Fruit fly (Drosophila melanogaster): Measurements from ENCODE around the gene loco.
A peak's percentile ranks its signal among the peaks of the same experiment; 100 is the strongest.

The loco gene

dm6 chr3R:22684044-22684947, 45.1 kb upstream of the loco start:
- peak; percentile 10 for TF ChIP-seq CG9705 (GFP tag; optimal IDR thresholded peaks at IDR 0.05)
- peak; percentile 17 for TF ChIP-seq Jra (GFP tag; optimal IDR thresholded peaks at IDR 0.05)
- TF ChIP-seq h (GFP tag; optimal IDR thresholded peaks at IDR 0.05): peak; percentile 31
- TF ChIP-seq Rel (GFP tag; optimal IDR thresholded peaks at IDR 0.05): no peak
- peak; percentile 75 for TF ChIP-seq Rel (tag; optimal IDR thresholded peaks at IDR 0.05)
- TF ChIP-seq foxo (GFP tag; optimal IDR thresholded peaks at IDR 0.05): peak in 1 of 2 experiments; percentile 33
- TF ChIP-seq Hr78 (GFP tag; optimal IDR thresholded peaks at IDR 0.05): no peak
- no peak for TF ChIP-seq Mio (GFP tag; optimal IDR thresholded peaks at IDR 0.05)

dm6 chr3R:22675447-22675846, 36.3 kb upstream of the loco start:
- TF ChIP-seq br (GFP tag; optimal IDR thresholded peaks at IDR 0.05): no peak
- no peak for TF ChIP-seq Myc (optimal IDR thresholded peaks at IDR 0.05)
- TF ChIP-seq usp (GFP tag; optimal IDR thresholded peaks at IDR 0.05): no peak
- no peak for TF ChIP-seq Rel (GFP tag; optimal IDR thresholded peaks at IDR 0.05)
- no peak for TF ChIP-seq Rel (tag; optimal IDR thresholded peaks at IDR 0.05)
- TF ChIP-seq N (GFP tag; optimal IDR thresholded peaks at IDR 0.05): no peak
- TF ChIP-seq Hr78 (GFP tag; optimal IDR thresholded peaks at IDR 0.05): no peak
- no peak for TF ChIP-seq fru (GFP tag; optimal IDR thresholded peaks at IDR 0.05)
- TF ChIP-seq h (GFP tag; optimal IDR thresholded peaks at IDR 0.05): no peak
- TF ChIP-seq dmrt93B (GFP tag; optimal IDR thresholded peaks at IDR 0.05): no peak
- TF ChIP-seq woc (GFP tag; optimal IDR thresholded peaks at IDR 0.05): no peak
- TF ChIP-seq Sp1 (GFP tag; optimal IDR thresholded peaks at IDR 0.05): no peak
- TF ChIP-seq CG32264 (GFP tag; optimal IDR thresholded peaks at IDR 0.05): no peak
- no peak for TF ChIP-seq lola (GFP tag; optimal IDR thresholded peaks at IDR 0.05)

- TF ChIP-seq jim (GFP tag; optimal IDR thresholded peaks at IDR 0.05): no peak
- TF ChIP-seq CG9705 (GFP tag; optimal IDR thresholded peaks at IDR 0.05): peak; percentile 37
- peak; percentile 83 for TF ChIP-seq fru (GFP tag; optimal IDR thresholded peaks at IDR 0.05)
- TF ChIP-seq Mio (GFP tag; optimal IDR thresholded peaks at IDR 0.05): no peak
- TF ChIP-seq br (GFP tag; optimal IDR thresholded peaks at IDR 0.05): peak; percentile 82
- no peak for TF ChIP-seq Vsx2 (GFP tag; optimal IDR thresholded peaks at IDR 0.05; ENCODE audit: partially characterized antibody)
- TF ChIP-seq CG32264 (GFP tag; optimal IDR thresholded peaks at IDR 0.05): peak; percentile 7
- peak; percentile 70 for TF ChIP-seq OdsH (GFP tag; optimal IDR thresholded peaks at IDR 0.05)
- no peak for TF ChIP-seq tai (GFP tag; optimal IDR thresholded peaks at IDR 0.05)
- no peak for TF ChIP-seq CrebA (GFP tag; optimal IDR thresholded peaks at IDR 0.05; ENCODE audit: borderline replicate concordance)
- no peak for TF ChIP-seq pan (optimal IDR thresholded peaks at IDR 0.05)
- peak; percentile 56 for TF ChIP-seq dmrt93B (GFP tag; optimal IDR thresholded peaks at IDR 0.05)
- no peak for TF ChIP-seq Dif (GFP tag; optimal IDR thresholded peaks at IDR 0.05; ENCODE audit: partially characterized antibody)
- TF ChIP-seq Hnf4 (GFP tag; optimal IDR thresholded peaks at IDR 0.05): no peak
- TF ChIP-seq Hr83 (GFP tag; optimal IDR thresholded peaks at IDR 0.05; ENCODE audit: poor library complexity, severe bottlenecking): no peak
- TF ChIP-seq rgr (GFP tag; optimal IDR thresholded peaks at IDR 0.05): peak; percentile 56
- no peak for TF ChIP-seq dl (GFP tag; optimal IDR thresholded peaks at IDR 0.05; ENCODE audit: insufficient read depth in 1 of 2, partially characterized antibody in 2 of 2)
- TF ChIP-seq Abd-B (GFP tag; optimal IDR thresholded peaks at IDR 0.05): no peak
- TF ChIP-seq usp (GFP tag; optimal IDR thresholded peaks at IDR 0.05): no peak
- peak in 1 of 2 experiments; percentile 80 for TF ChIP-seq foxo (GFP tag; optimal IDR thresholded peaks at IDR 0.05)
- peak; percentile 74 for TF ChIP-seq Sp1 (GFP tag; optimal IDR thresholded peaks at IDR 0.05)
- TF ChIP-seq HLH106 (tag; optimal IDR thresholded peaks at IDR 0.05): peak; percentile 73
- TF ChIP-seq woc (GFP tag; optimal IDR thresholded peaks at IDR 0.05): peak; percentile 80
- no peak for TF ChIP-seq brk (GFP tag; optimal IDR thresholded peaks at IDR 0.05)
- TF ChIP-seq ey (GFP tag; optimal IDR thresholded peaks at IDR 0.05): peak; percentile 67
- TF ChIP-seq sv (GFP tag; optimal IDR thresholded peaks at IDR 0.05): peak; percentile 42
- peak; percentile 60 for TF ChIP-seq psq (GFP tag; optimal IDR thresholded peaks at IDR 0.05)
- no peak for TF ChIP-seq lola (GFP tag; optimal IDR thresholded peaks at IDR 0.05)
- TF ChIP-seq h (GFP tag; optimal IDR thresholded peaks at IDR 0.05): peak; percentile 78
Observed at dm6 chr3R:22673528-22673959, 34.4 kb upstream of the loco start.

All from whole organism, wandering third instar larva.